Worm (Caenorhabditis elegans): ENCODE results near the gene unc-27.

- TF ChIP-seq nhr-12 (tag; optimal IDR thresholded peaks at IDR 0.05), result no peak
- no peak for TF ChIP-seq unc-62 (GFP tag; optimal IDR thresholded peaks at IDR 0.05)
- no peak for TF ChIP-seq mep-1 (tag; optimal IDR thresholded peaks at IDR 0.05)
- TF ChIP-seq snpc-4 (tag; optimal IDR thresholded peaks at IDR 0.05), result no peak
- no peak for TF ChIP-seq nhr-76 (tag; optimal IDR thresholded peaks at IDR 0.05)
- TF ChIP-seq zip-8 (tag; optimal IDR thresholded peaks at IDR 0.05), result no peak
- TF ChIP-seq lin-13 (tag; optimal IDR thresholded peaks at IDR 0.05), result no peak
- TF ChIP-seq pha-4 (tag; optimal IDR thresholded peaks at IDR 0.05), result no peak
- TF ChIP-seq ztf-11 (tag; optimal IDR thresholded peaks at IDR 0.05), result no peak
- no peak for TF ChIP-seq hlh-1 (tag; optimal IDR thresholded peaks at IDR 0.05)
These were observed 5.0 kb upstream of the unc-27 start, which contains the start of gene ZK721.3 for ce11 chrX:8784234-8784633.
